Worm (Caenorhabditis elegans) whole organism, mixed stage, embryonic: Measurements from ENCODE around the gene srw-85.

Experiments
- M03D4.4 ChIP-seq: sonication (generic microtip); optimal IDR thresholded peaks from 2 replicates; lab custom pipeline; 2017; ENCODE audit warnings: mild to moderate bottlenecking, missing genetic modification characterization, missing compliant biosample characterization
- bed-3 ChIP-seq: fragments of 200-800 bp; sonication (Bioruptor generic); optimal IDR thresholded peaks from 3 replicates; lab custom pipeline; 2018; ENCODE audit warnings: mild to moderate bottlenecking, missing genetic modification characterization, moderate library complexity, missing compliant biosample characterization
- blmp-1 ChIP-seq: fragments of 150-350 bp; optimal IDR thresholded peaks from 2 replicates; lab custom pipeline; 2014; ENCODE audit warnings: missing biosample characterization, missing genetic modification characterization
- ceh-39 ChIP-seq: fragments of 150-350 bp; optimal IDR thresholded peaks from 2 replicates; lab custom pipeline; 2014; ENCODE audit warnings: missing biosample characterization, missing genetic modification characterization
- ceh-43 ChIP-seq: fragments of 200-800 bp; sonication (Bioruptor generic); optimal IDR thresholded peaks from 2 replicates; lab custom pipeline; 2018; ENCODE audit warnings: mild to moderate bottlenecking, missing genetic modification characterization, moderate library complexity, missing compliant biosample characterization
- ceh-83 ChIP-seq: fragments of 200-800 bp; sonication (Bioruptor generic); optimal IDR thresholded peaks from 2 replicates; lab custom pipeline; 2018; ENCODE audit warnings: mild to moderate bottlenecking, missing genetic modification characterization, missing compliant biosample characterization
- ces-1 ChIP-seq: fragments of 150-350 bp; optimal IDR thresholded peaks from 2 replicates; lab custom pipeline; 2014; ENCODE audit warnings: missing biosample characterization, missing genetic modification reagents, missing genetic modification characterization
- cnd-1 ChIP-seq: fragments of 200-800 bp; sonication (Bioruptor generic); optimal IDR thresholded peaks from 2 replicates; lab custom pipeline; 2018; ENCODE audit warnings: mild to moderate bottlenecking, missing genetic modification characterization, missing compliant biosample characterization
- drap-1 ChIP-seq: fragments of 200-800 bp; sonication (Bioruptor generic); optimal IDR thresholded peaks from 3 replicates; lab custom pipeline; 2018; ENCODE audit warnings: mild to moderate bottlenecking, missing genetic modification characterization, missing compliant biosample characterization
- elt-1 ChIP-seq: sonication (generic microtip); optimal IDR thresholded peaks from 2 replicates; lab custom pipeline; 2017; ENCODE audit warnings: missing genetic modification characterization, mild to moderate bottlenecking, missing compliant biosample characterization, antibody characterized with exemption, moderate library complexity, borderline replicate concordance; ENCODE audit not compliant: insufficient read depth
- elt-3 ChIP-seq: fragments of 150-350 bp; optimal IDR thresholded peaks from 2 replicates; lab custom pipeline; 2014; ENCODE audit warnings: missing biosample characterization, missing genetic modification characterization
- ham-2 ChIP-seq: fragments of 200-800 bp; sonication (Bioruptor generic); optimal IDR thresholded peaks from 2 replicates; lab custom pipeline; 2018; ENCODE audit warnings: mild to moderate bottlenecking, missing genetic modification characterization, missing compliant biosample characterization
- hlh-1 ChIP-seq: fragments of 150-350 bp; optimal IDR thresholded peaks from 2 replicates; lab custom pipeline; 2014; ENCODE audit warnings: missing biosample characterization, missing genetic modification reagents, missing genetic modification characterization
- lin-13 ChIP-seq: fragments of 150-350 bp; optimal IDR thresholded peaks from 2 replicates; lab custom pipeline; 2014; ENCODE audit warnings: missing biosample characterization, missing genetic modification characterization
- lin-32 ChIP-seq: fragments of 200-800 bp; sonication (Bioruptor generic); optimal IDR thresholded peaks from 2 replicates; lab custom pipeline; 2018; ENCODE audit warnings: mild to moderate bottlenecking, missing genetic modification characterization, missing compliant biosample characterization
- lsy-2 ChIP-seq: fragments of 150-350 bp; optimal IDR thresholded peaks from 2 replicates; lab custom pipeline; 2014; ENCODE audit warnings: missing biosample characterization, missing genetic modification characterization
- mab-5 ChIP-seq: fragments of 150-350 bp; optimal IDR thresholded peaks from 2 replicates; lab custom pipeline; 2014; ENCODE audit warnings: missing biosample characterization, missing genetic modification characterization
- mep-1 ChIP-seq: fragments of 150-350 bp; optimal IDR thresholded peaks from 2 replicates; lab custom pipeline; 2017; ENCODE audit warnings: missing biosample characterization, missing genetic modification reagents, missing genetic modification characterization, inconsistent platforms
- mls-2 ChIP-seq: sonication (generic microtip); optimal IDR thresholded peaks from 2 replicates; lab custom pipeline; 2016; ENCODE audit warnings: mild to moderate bottlenecking, missing genetic modification characterization, moderate library complexity, missing compliant biosample characterization
- nhr-12 ChIP-seq: fragments of 150-350 bp; optimal IDR thresholded peaks from 2 replicates; lab custom pipeline; 2014; ENCODE audit warnings: missing biosample characterization, missing genetic modification characterization
- nhr-2 ChIP-seq: fragments of 150-350 bp; optimal IDR thresholded peaks from 2 replicates; lab custom pipeline; 2014; ENCODE audit warnings: missing biosample characterization, missing genetic modification characterization
- nhr-237 ChIP-seq: fragments of 150-350 bp; optimal IDR thresholded peaks from 2 replicates; lab custom pipeline; 2014; ENCODE audit warnings: missing biosample characterization, missing genetic modification characterization
- nhr-28 ChIP-seq: fragments of 150-350 bp; optimal IDR thresholded peaks from 2 replicates; lab custom pipeline; 2014; ENCODE audit warnings: missing biosample characterization, missing genetic modification characterization
- pha-4 ChIP-seq: fragments of 150-350 bp; optimal IDR thresholded peaks from 2 replicates; lab custom pipeline; 2018; ENCODE audit warnings: missing biosample characterization, missing genetic modification reagents, missing genetic modification characterization
- sem-2 ChIP-seq: fragments of 200-800 bp; sonication (Bioruptor generic); optimal IDR thresholded peaks from 2 replicates; lab custom pipeline; 2018; ENCODE audit warnings: mild to moderate bottlenecking, missing genetic modification characterization, missing compliant biosample characterization
- snpc-4 ChIP-seq: fragments of 150-350 bp; optimal IDR thresholded peaks from 2 replicates; lab custom pipeline; 2014; ENCODE audit warnings: missing biosample characterization, missing genetic modification characterization
- tbx-8 ChIP-seq: fragments of 200-800 bp; sonication (Bioruptor generic); optimal IDR thresholded peaks from 2 replicates; lab custom pipeline; 2018; ENCODE audit warnings: mild to moderate bottlenecking, missing genetic modification characterization, moderate library complexity, missing compliant biosample characterization
- unc-120 ChIP-seq: sonication (generic microtip); optimal IDR thresholded peaks from 2 replicates; lab custom pipeline; 2017; ENCODE audit warnings: missing genetic modification characterization, missing compliant biosample characterization; ENCODE audit not compliant: poor library complexity, severe bottlenecking
- unc-39 ChIP-seq: fragments of 150-350 bp; optimal IDR thresholded peaks from 2 replicates; lab custom pipeline; 2014; ENCODE audit warnings: missing biosample characterization, missing genetic modification characterization
- unc-62 ChIP-seq: fragments of 150-350 bp; optimal IDR thresholded peaks from 2 replicates; lab custom pipeline; 2014; ENCODE audit warnings: missing biosample characterization, missing genetic modification reagents, missing genetic modification characterization
- zip-8 ChIP-seq: fragments of 150-350 bp; optimal IDR thresholded peaks from 2 replicates; lab custom pipeline; 2014; ENCODE audit warnings: missing biosample characterization, missing genetic modification characterization

The srw-85 gene

DNA sequence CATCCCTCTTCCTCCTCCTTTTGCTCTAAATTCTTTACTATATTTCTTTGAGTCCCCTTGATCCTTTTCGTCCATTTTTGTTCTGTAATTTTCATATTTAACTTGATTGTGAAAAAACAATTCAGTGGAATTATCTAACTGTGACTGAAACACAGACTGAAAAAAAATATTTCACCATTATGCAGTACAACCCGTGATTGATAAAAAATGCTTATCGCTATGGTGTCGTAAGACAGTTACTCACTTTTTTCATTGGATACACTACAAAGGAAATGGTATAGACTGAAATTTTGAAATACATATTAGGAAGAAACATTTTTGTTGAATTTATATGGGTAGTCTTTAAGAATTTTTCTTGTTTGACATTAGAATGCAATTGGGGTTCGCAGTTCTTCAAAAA is 36.6 kb upstream of the srw-85 start, which contains the start of gene Y43F8B.23:
TSS of gene Y43F8B.23 (minus strand) at position 75 of the 400 bp plus-strand sequence.
- TF ChIP-seq unc-39 (tag; lab: Kevin White, UChicago): no peak
- no peak for TF ChIP-seq mls-2 (tag; lab: Kevin White, UChicago)
- no peak for TF ChIP-seq mep-1
- no peak for TF ChIP-seq nhr-12
- TF ChIP-seq zip-8 (tag; lab: Kevin White, UChicago): no peak
- no peak for TF ChIP-seq ceh-83 (GFP tag; lab: Kevin White, UChicago)
- no peak for TF ChIP-seq nhr-2
- no peak for TF ChIP-seq sem-2 (GFP tag; lab: Kevin White, UChicago)
- no peak for TF ChIP-seq cnd-1 (tag; lab: Kevin White, UChicago)
- TF ChIP-seq lin-32 (GFP tag; lab: Kevin White, UChicago): no peak
- TF ChIP-seq mab-5 (tag; lab: Kevin White, UChicago): no peak
- TF ChIP-seq ceh-39 (tag; lab: Kevin White, UChicago): no peak
- TF ChIP-seq lsy-2 (tag; lab: Kevin White, UChicago): no peak
- no peak for TF ChIP-seq ces-1
- TF ChIP-seq elt-3 (tag; lab: Kevin White, UChicago): no peak
- no peak for TF ChIP-seq blmp-1 (tag; lab: Kevin White, UChicago)
- no peak for TF ChIP-seq nhr-28 (tag; lab: Kevin White, UChicago)

DNA sequence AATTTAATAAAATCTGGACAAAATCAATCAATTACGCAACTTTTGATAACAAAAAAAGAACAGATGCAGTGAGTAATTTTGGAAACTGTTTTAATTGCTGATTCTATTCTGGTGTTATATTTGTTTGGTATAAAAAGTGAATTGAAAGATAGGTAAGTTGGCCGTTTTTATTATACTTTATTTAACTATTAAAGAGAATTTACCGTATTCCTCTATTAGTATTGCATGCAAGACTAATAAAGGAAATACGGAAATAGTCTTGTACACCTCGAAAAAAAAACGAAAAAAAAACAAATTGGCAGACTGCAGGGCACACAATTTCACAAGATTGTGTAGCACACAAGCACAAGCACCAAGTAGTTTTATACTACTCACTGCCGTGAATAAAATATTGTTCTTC is 31.7 kb upstream of the srw-85 start, which contains the start of gene Y43F8B.25:
TSS of gene Y43F8B.25 (plus strand) at position 301 of the 400 bp plus-strand sequence.
- TF ChIP-seq elt-1 (no peak), sem-2 (GFP tag; lab: Kevin White, UChicago) (no peak), blmp-1 (tag; lab: Kevin White, UChicago) (no peak), mab-5 (tag; lab: Kevin White, UChicago) (no peak), cnd-1 (tag; lab: Kevin White, UChicago) (no peak), tbx-8 (no peak), zip-8 (tag; lab: Kevin White, UChicago) (no peak), ceh-43 (GFP tag; lab: Kevin White, UChicago) (no peak), ham-2 (GFP tag; lab: Kevin White, UChicago) (no peak), lin-13 (no peak), ces-1 (no peak), drap-1 (GFP tag; lab: Kevin White, UChicago) (no peak), unc-120 (no peak)
- TF ChIP-seq, all 35 proteins: peak for 0

DNA sequence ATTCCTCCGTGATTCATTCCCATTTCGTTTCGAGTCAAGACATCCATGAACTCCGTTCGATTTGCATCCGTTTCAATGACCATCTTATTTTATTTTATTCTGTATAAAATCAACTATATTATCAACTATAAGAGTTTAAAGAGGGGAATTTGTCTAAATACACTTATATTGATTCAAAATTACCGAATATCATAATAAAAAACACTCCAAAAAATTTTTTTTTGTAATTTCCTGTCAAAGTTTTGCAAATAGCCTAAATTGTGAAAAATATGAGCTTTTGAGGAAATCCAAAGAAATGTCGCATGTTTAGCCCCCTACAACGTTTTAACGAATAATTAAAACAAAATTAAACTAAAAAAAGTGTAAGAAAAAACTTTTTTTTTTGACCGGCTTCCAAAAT is 31.1 kb upstream of the srw-85 start, which contains the start of gene Y43F8B.15:
TSS of gene Y43F8B.15 (minus strand) at position 101 of the 400 bp plus-strand sequence.
- no peak for TF ChIP-seq snpc-4
- TF ChIP-seq nhr-2: no peak
- TF ChIP-seq lsy-2 (tag; lab: Kevin White, UChicago): no peak
- TF ChIP-seq ceh-39 (tag; lab: Kevin White, UChicago): no peak
- TF ChIP-seq unc-120: no peak
- no peak for TF ChIP-seq elt-1
- no peak for TF ChIP-seq sem-2 (GFP tag; lab: Kevin White, UChicago)
- no peak for TF ChIP-seq unc-39 (tag; lab: Kevin White, UChicago)
- no peak for TF ChIP-seq ceh-83 (GFP tag; lab: Kevin White, UChicago)
- no peak for TF ChIP-seq ceh-43 (GFP tag; lab: Kevin White, UChicago)
- no peak for TF ChIP-seq ces-1

DNA sequence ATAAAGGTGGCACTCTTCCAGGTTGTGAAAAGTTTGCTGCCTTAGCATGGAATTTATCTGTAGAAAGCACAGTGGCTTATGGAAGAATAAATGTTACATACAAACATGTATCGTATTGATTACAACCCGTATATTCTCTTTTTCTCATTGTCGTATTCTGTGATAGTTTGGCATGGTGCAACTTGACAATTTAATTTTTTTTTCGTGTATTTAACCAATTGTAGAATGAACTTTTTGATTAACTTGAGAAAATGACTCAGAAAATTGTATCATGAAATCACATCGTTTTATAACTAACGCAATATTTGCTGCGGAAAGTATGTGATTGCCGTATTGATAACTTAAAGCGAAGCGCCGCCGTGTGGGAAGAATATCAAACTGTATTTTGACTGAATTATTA is 26.2 kb upstream of the srw-85 start, which contains the start of gene Y43F8B.24:
TSS of gene Y43F8B.24 (plus strand) at position 301 of the 400 bp plus-strand sequence.
- TF ChIP-seq elt-1: no peak
- TF ChIP-seq elt-3 (tag; lab: Kevin White, UChicago): no peak
- no peak for TF ChIP-seq nhr-237
- TF ChIP-seq ceh-83 (GFP tag; lab: Kevin White, UChicago): no peak
- TF ChIP-seq ceh-43 (GFP tag; lab: Kevin White, UChicago): no peak
- no peak for TF ChIP-seq ces-1
- no peak for TF ChIP-seq ham-2 (GFP tag; lab: Kevin White, UChicago)
- TF ChIP-seq M03D4.4 (tag; lab: Kevin White, UChicago): no peak
- TF ChIP-seq mab-5 (tag; lab: Kevin White, UChicago): no peak
- no peak for TF ChIP-seq pha-4
- no peak for TF ChIP-seq mls-2 (tag; lab: Kevin White, UChicago)
- TF ChIP-seq ceh-39 (tag; lab: Kevin White, UChicago): no peak
- no peak for TF ChIP-seq nhr-12
- TF ChIP-seq lsy-2 (tag; lab: Kevin White, UChicago): no peak
- no peak for TF ChIP-seq unc-39 (tag; lab: Kevin White, UChicago)
- TF ChIP-seq tbx-8: no peak
- TF ChIP-seq unc-120: no peak
- TF ChIP-seq unc-62 (GFP tag; lab: Kevin White, UChicago): no peak
- TF ChIP-seq drap-1 (GFP tag; lab: Kevin White, UChicago): no peak
- TF ChIP-seq nhr-2: no peak

DNA sequence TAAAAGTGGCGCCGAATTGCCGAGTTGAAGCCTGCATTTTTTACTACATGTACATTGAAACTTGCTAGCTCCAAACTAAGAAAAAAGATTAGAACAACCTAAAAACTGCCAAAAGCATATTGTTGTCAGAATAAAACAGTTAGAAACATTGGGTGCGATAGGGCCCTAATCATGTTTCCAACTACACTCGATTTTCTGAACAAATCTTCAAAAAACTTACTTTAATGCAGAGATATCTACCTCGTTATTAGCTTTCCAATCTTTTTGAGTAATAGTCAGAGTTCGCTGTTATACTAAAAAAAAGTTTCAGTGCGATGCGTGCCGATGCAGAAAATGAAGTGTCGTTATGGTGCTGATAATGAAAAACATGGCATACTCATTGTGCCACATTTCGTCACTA is 24.7 kb upstream of the srw-85 start, which contains the start of the genes Y43F8B.13 and Y43F8B.14:
TSS of gene Y43F8B.13 (plus strand) at position 301 of the 400 bp plus-strand sequence.
TSS of gene Y43F8B.14 (minus strand) at position 322 of the 400 bp plus-strand sequence.
- TF ChIP-seq lin-32 (GFP tag; lab: Kevin White, UChicago) (no peak), mls-2 (tag; lab: Kevin White, UChicago) (no peak), hlh-1 (no peak), unc-39 (tag; lab: Kevin White, UChicago) (no peak), elt-1 (no peak), unc-120 (no peak), lin-13 (no peak), cnd-1 (tag; lab: Kevin White, UChicago) (no peak), nhr-12 (no peak), bed-3 (GFP tag; lab: Kevin White, UChicago) (no peak), pha-4 (no peak), M03D4.4 (tag; lab: Kevin White, UChicago) (no peak), ceh-83 (GFP tag; lab: Kevin White, UChicago) (no peak), snpc-4 (no peak), ceh-39 (tag; lab: Kevin White, UChicago) (no peak)
